Fruit fly (Drosophila melanogaster): Measurements from ENCODE around the gene east.

- TF ChIP-seq Ets98B (GFP tag; IDR thresholded peaks at IDR 0.05) (peak; percentile 99), gl (tag; optimal IDR thresholded peaks at IDR 0.05) (peak; percentile 84), CG9948 (tag; optimal IDR thresholded peaks at IDR 0.05) (peak; percentile 68)
Measured at dm6 chrX:2050070-2050899, 39.6 kb downstream of the east start, which contains the start of gene moody.
